Fruit fly (Drosophila melanogaster) whole organism, embryonic: ENCODE results near the gene cert.
"Not testable (repeated sequence)": the region's sequence is repeated elsewhere in the genome, so short reads cannot be mapped to it uniquely, and the experiment has no call there.

Experiments
- CG13287 ChIP-seq: fragments of 200-800 bp; sonication (Bioruptor generic); IDR thresholded peaks from 2 replicates; pipeline ENCODE4 v1.3.6; 2022; ENCODE audit warnings: missing biosample characterization, missing genetic modification characterization; ENCODE audit not compliant: partially characterized antibody
- CG17328 ChIP-seq: fragments of 200-800 bp; sonication (Bioruptor generic); IDR thresholded peaks from 2 replicates; pipeline ENCODE4 v1.3.6; 2022; ENCODE audit warnings: missing biosample characterization, missing genetic modification characterization
- CG2712 ChIP-seq: fragments of 200-800 bp; optimal IDR thresholded peaks from 3 replicates; lab custom pipeline; 2019; ENCODE audit warnings: missing biosample characterization, mild to moderate bottlenecking, missing genetic modification characterization, moderate library complexity
- CG9609 ChIP-seq: fragments of 200-800 bp; sonication (Bioruptor generic); optimal IDR thresholded peaks from 3 replicates; lab custom pipeline; 2016; ENCODE audit warnings: missing biosample characterization, missing genetic modification characterization
- Dp ChIP-seq: fragments of 200-800 bp; sonication (Bioruptor generic); optimal IDR thresholded peaks from 2 replicates; lab custom pipeline; 2018; ENCODE audit warnings: missing biosample characterization, mild to moderate bottlenecking, missing genetic modification characterization, moderate library complexity
- Oaz ChIP-seq: fragments of 200-800 bp; sonication (Bioruptor generic); IDR thresholded peaks from 2 replicates; pipeline ENCODE4 v1.3.6; 2022; ENCODE audit warnings: missing biosample characterization, missing genetic modification characterization
- dm ChIP-seq: fragments of 200-800 bp; sonication (Bioruptor generic); optimal IDR thresholded peaks from 3 replicates; lab custom pipeline; 2016; ENCODE audit warnings: missing biosample characterization, missing genetic modification characterization
- pb ChIP-seq: fragments of 200-800 bp; sonication (Bioruptor generic); optimal IDR thresholded peaks from 3 replicates; lab custom pipeline; 2016; ENCODE audit warnings: missing biosample characterization, missing genetic modification characterization

cert gene

dm6 chr3L:8240501-8240900 is 49.2 kb downstream of the cert start, which contains the start of gene CG7213 (continued):
- TF ChIP-seq CG13287 = no peak
- TF ChIP-seq Dp (GFP tag; lab: Kevin White, UChicago) = no peak
- no peak for TF ChIP-seq CG17328 (GFP tag; lab: Robert Waterston, UW)
- TF ChIP-seq Oaz = no peak
- no peak for TF ChIP-seq CG2712 (tag; lab: Kevin White, UChicago)

- not testable (repeated sequence) for TF ChIP-seq dm, CG9609, pb (GFP tag; lab: Kevin White, UChicago)
Measured at dm6 chr3L:8238347-8238746, 51.3 kb downstream of the cert start, which contains the start of gene Dscam4. Dscam4 (plus strand) TSS chr3L:8238647.
